Fruit fly (Drosophila melanogaster): ENCODE data around the gene Cals.

The Cals gene

dm6 chr4:1156278-1156677 lies 33.1 kb upstream of the Cals start (continued):
- peak; percentile 32; the same call in 1 of the 3 replicates for TF ChIP-seq HLH4C (GFP tag; IDR thresholded peaks at IDR 0.05; ENCODE audit: partially characterized antibody)
- peak; percentile 59 for TF ChIP-seq row (GFP tag; IDR thresholded peaks at IDR 0.05)
- TF ChIP-seq E2f2 (GFP tag; IDR thresholded peaks at IDR 0.05): peak; percentile 41; the same call in 1 of the 2 replicates
- 0 out of 3 replicates have a peak, but pooled peaks have one; percentile 28 for TF ChIP-seq CG6791 (GFP tag; IDR thresholded peaks at IDR 0.05; ENCODE audit: partially characterized antibody)
- peak; percentile 36; the same call in 1 of the 3 replicates for TF ChIP-seq CG7357 (GFP tag; IDR thresholded peaks at IDR 0.05)
- TF ChIP-seq CTCF (GFP tag; optimal IDR thresholded peaks at IDR 0.05): no peak
- peak; percentile 9 for TF ChIP-seq fd96Cb (tag; optimal IDR thresholded peaks at IDR 0.05)

- TF ChIP-seq Dll (GFP tag; IDR thresholded peaks at IDR 0.05; ENCODE audit: partially characterized antibody) (0 out of 4 replicates have a peak, but pooled peaks have one; percentile 17), CG1024 (GFP tag; IDR thresholded peaks at IDR 0.05) (peak; percentile 73), CG7357 (GFP tag; IDR thresholded peaks at IDR 0.05) (peak; percentile 17; the same call in 1 of the 3 replicates), CG8765 (GFP tag; IDR thresholded peaks at IDR 0.05) (no peak), E2f1 (GFP tag; IDR thresholded peaks at IDR 0.05) (no peak), sens (GFP tag) (peak; percentile 3), CG12236 (GFP tag; optimal IDR thresholded peaks at IDR 0.05) (no peak), CG30020 (tag; optimal IDR thresholded peaks at IDR 0.05) (peak; percentile 93), CG33213 (GFP tag; optimal IDR thresholded peaks at IDR 0.05) (no peak), CG2116 (GFP tag; optimal IDR thresholded peaks at IDR 0.05) (peak; percentile 5), CTCF (GFP tag; optimal IDR thresholded peaks at IDR 0.05) (no peak), bowl (GFP tag; IDR thresholded peaks at IDR 0.05) (no peak), CG2875 (GFP tag; optimal IDR thresholded peaks at IDR 0.05) (no peak), CG1603 (tag; optimal IDR thresholded peaks at IDR 0.05) (peak; percentile 67), CG17802 (tag; optimal IDR thresholded peaks at IDR 0.05) (peak; percentile 97), row (GFP tag; IDR thresholded peaks at IDR 0.05) (peak; percentile 27; the same call in 2 of the 3 replicates), crol (GFP tag; IDR thresholded peaks at IDR 0.05) (no peak), CG11723 (GFP tag; optimal IDR thresholded peaks at IDR 0.05) (peak; percentile 64), ssp (GFP tag; IDR thresholded peaks at IDR 0.05) (peak; percentile 62), BEAF-32 (GFP tag; optimal IDR thresholded peaks at IDR 0.05) (peak; percentile 18)
Measured at dm6 chr4:1147966-1148541, 24.9 kb upstream of the Cals start.

dm6 chr4:1147166-1147565 lies 24.0 kb upstream of the Cals start, which contains the start of gene Kif3C:
Kif3C (plus strand) TSS chr4:1147466.
- no peak for TF ChIP-seq CG32767 (GFP tag; IDR thresholded peaks at IDR 0.05)
- peak; percentile 34 for TF ChIP-seq CG17802 (tag; optimal IDR thresholded peaks at IDR 0.05)

dm6 chr4:1146456-1146855 lies 23.3 kb upstream of the Cals start:
- TF ChIP-seq pzg (GFP tag; optimal IDR thresholded peaks at IDR 0.05) (peak; percentile 46), kay (GFP tag; optimal IDR thresholded peaks at IDR 0.05) (no peak), CG11695 (GFP tag; IDR thresholded peaks at IDR 0.05) (0 out of 3 replicates have a peak, but pooled peaks have one; percentile 32), dpn (GFP tag; optimal IDR thresholded peaks at IDR 0.05) (peak in 1 of 2 experiments; percentile 24), onecut (GFP tag; IDR thresholded peaks at IDR 0.05) (peak; percentile 58), CG10267 (tag; optimal IDR thresholded peaks at IDR 0.05) (peak; percentile 4), CG13296 (GFP tag; optimal IDR thresholded peaks at IDR 0.05) (peak; percentile 24), z (GFP tag; IDR thresholded peaks at IDR 0.05) (no peak), gro (GFP tag; optimal IDR thresholded peaks at IDR 0.05) (peak; percentile 32), CG7357 (GFP tag; IDR thresholded peaks at IDR 0.05) (peak; percentile 94), D19B (GFP tag; optimal IDR thresholded peaks at IDR 0.05) (peak; percentile 27), CG3995 (GFP tag; optimal IDR thresholded peaks at IDR 0.05) (peak; percentile 32), CG14710 (tag; optimal IDR thresholded peaks at IDR 0.05) (peak; percentile 2), CG30020 (tag; optimal IDR thresholded peaks at IDR 0.05) (peak; percentile 96), Atf3 (GFP tag; optimal IDR thresholded peaks at IDR 0.05) (no peak), CG4707 (GFP tag; optimal IDR thresholded peaks at IDR 0.05) (peak; percentile 24), CG1024 (GFP tag; IDR thresholded peaks at IDR 0.05) (peak; percentile 97), CG11723 (GFP tag; optimal IDR thresholded peaks at IDR 0.05) (peak; percentile 98), phol (tag; optimal IDR thresholded peaks at IDR 0.05) (peak; percentile 7), CG17802 (tag; optimal IDR thresholded peaks at IDR 0.05) (peak; percentile 96), Lhr (GFP tag; optimal IDR thresholded peaks at IDR 0.05) (peak; percentile 85), CG6765 (GFP tag; optimal IDR thresholded peaks at IDR 0.05) (peak; percentile 12), gfzf (GFP tag; optimal IDR thresholded peaks at IDR 0.05) (peak; percentile 15), GATAe (GFP tag; conservative IDR thresholded peaks at IDR 0.05) (no peak)
